Worm (Caenorhabditis elegans) whole organism, L1 larva: ENCODE results near the gene tbb-1.

ENCODE experiments used
- C16A3.4 ChIP-seq: fragments of 150-350 bp; optimal IDR thresholded peaks from 2 replicates; lab custom pipeline; 2014; ENCODE audit warnings: missing biosample characterization, missing genetic modification characterization
- lir-3 ChIP-seq: sonication (generic microtip); optimal IDR thresholded peaks from 2 replicates; lab custom pipeline; 2016; ENCODE audit warnings: mild to moderate bottlenecking, missing genetic modification characterization, moderate library complexity, missing compliant biosample characterization; ENCODE audit not compliant: poor library complexity
- pqm-1 ChIP-seq: sonication (generic microtip); optimal IDR thresholded peaks from 3 replicates; lab custom pipeline; 2017; ENCODE audit warnings: missing biosample characterization, missing genetic modification characterization
- ztf-11 ChIP-seq, 2 experiments: sonication (generic microtip); optimal IDR thresholded peaks; 2 replicates each; lab custom pipeline; 2016 to 2017; ENCODE audit warnings: missing genetic modification characterization in 2 of 2, missing biosample characterization in 1 of 2, missing compliant biosample characterization in 1 of 2

- TF ChIP-seq pqm-1 (tag; lab: Kevin White, UChicago) (no peak), lir-3 (tag; lab: Kevin White, UChicago) (no peak), C16A3.4 (no peak), ztf-11 (tag; optimal IDR thresholded peaks at IDR 0.05; lab: Kevin White, UChicago) (no peak)
Measured at ce11 chrIII:10739455-10739854, 2.8 kb downstream of the tbb-1 start, which contains the start of gene smap-1.
